Fruit fly (Drosophila melanogaster): ENCODE measurements around the gene CG7379.

DNA sequence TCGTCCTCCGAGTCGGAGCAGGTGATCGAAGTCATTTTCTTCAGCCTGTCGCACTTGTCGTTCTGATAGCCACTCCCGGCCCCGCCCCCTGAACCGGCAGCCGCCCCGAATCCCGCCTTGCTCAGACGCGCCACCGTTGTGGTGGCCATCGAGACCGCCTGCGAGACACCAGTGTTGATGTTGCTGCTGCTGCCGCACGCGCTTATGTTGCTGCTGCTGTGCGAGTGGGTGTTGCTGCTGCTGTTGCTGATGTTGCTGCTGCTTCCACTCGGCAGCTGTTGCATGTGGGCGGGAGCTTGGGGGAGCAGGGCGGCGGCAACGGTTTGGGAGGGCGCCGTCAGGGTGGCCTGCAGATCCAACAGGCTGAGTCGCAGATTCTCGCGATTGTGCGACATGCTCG is 24.2 kb downstream of the CG7379 start:
- TF ChIP-seq CG4496 (GFP tag; IDR thresholded peaks at IDR 0.05) (no peak), CG13204 (GFP tag; optimal IDR thresholded peaks at IDR 0.05) (no peak), Pif1B (GFP tag; optimal IDR thresholded peaks at IDR 0.05) (no peak), CG14655 (GFP tag; optimal IDR thresholded peaks at IDR 0.05) (no peak), CG12605 (GFP tag; IDR thresholded peaks at IDR 0.05) (no peak), CG15710 (tag; optimal IDR thresholded peaks at IDR 0.05) (no peak), CG17806 (tag; optimal IDR thresholded peaks at IDR 0.05) (no peak), D1 (tag; optimal IDR thresholded peaks at IDR 0.05) (no peak)

Measured in whole organism, pupa.